Worm (Caenorhabditis elegans): ENCODE measurements around the gene srh-102.

srh-102 gene

DNA sequence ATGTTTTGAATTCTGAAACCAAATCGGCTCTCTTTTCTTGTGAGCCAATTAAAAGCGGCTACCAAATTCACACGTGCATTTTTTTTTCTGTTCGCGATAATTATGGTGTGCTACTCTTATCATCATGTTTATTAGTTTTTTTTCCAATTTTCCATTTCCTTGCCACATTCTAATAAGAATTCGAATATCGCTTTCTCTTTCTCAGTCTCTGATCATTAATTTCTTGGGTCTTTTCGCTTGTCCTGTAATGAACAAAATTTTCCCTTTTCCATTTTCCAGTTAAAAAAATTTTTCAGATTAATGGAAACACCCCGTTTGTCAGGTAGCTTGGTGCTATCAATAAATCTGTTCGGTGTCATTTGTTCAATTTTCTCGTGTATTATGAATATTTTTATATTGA is 6.2 kb upstream of the srh-102 start, which contains the start of gene srbc-26:
srbc-26 (plus strand) TSS at position 301 of the 400 bp plus-strand sequence.
- no peak for TF ChIP-seq ama-1 (optimal IDR thresholded peaks at IDR 0.05)
- no peak for TF ChIP-seq elt-1 (tag; optimal IDR thresholded peaks at IDR 0.05)
- no peak for TF ChIP-seq ceh-82 (tag; optimal IDR thresholded peaks at IDR 0.05)
- TF ChIP-seq ztf-11 (tag; optimal IDR thresholded peaks at IDR 0.05): no peak
- TF ChIP-seq fos-1 (tag; optimal IDR thresholded peaks at IDR 0.05): no peak
- TF ChIP-seq aly-2 (tag; optimal IDR thresholded peaks at IDR 0.05): no peak
- TF ChIP-seq nhr-237 (tag; optimal IDR thresholded peaks at IDR 0.05): no peak
- TF ChIP-seq tbx-2 (tag; optimal IDR thresholded peaks at IDR 0.05): no peak
- TF ChIP-seq nhr-11 (tag; optimal IDR thresholded peaks at IDR 0.05): no peak
- no peak for TF ChIP-seq pqm-1 (tag; optimal IDR thresholded peaks at IDR 0.05)
- no peak for TF ChIP-seq elt-3 (tag; optimal IDR thresholded peaks at IDR 0.05)
- no peak for TF ChIP-seq eor-1 (tag; optimal IDR thresholded peaks at IDR 0.05)
- no peak for TF ChIP-seq nhr-28 (tag; optimal IDR thresholded peaks at IDR 0.05)
- no peak for TF ChIP-seq ztf-4 (tag; optimal IDR thresholded peaks at IDR 0.05)
- TF ChIP-seq ceh-28 (tag; optimal IDR thresholded peaks at IDR 0.05): no peak
- TF ChIP-seq egl-27 (tag; optimal IDR thresholded peaks at IDR 0.05): no peak
- TF ChIP-seq nhr-77 (tag; optimal IDR thresholded peaks at IDR 0.05): no peak

DNA sequence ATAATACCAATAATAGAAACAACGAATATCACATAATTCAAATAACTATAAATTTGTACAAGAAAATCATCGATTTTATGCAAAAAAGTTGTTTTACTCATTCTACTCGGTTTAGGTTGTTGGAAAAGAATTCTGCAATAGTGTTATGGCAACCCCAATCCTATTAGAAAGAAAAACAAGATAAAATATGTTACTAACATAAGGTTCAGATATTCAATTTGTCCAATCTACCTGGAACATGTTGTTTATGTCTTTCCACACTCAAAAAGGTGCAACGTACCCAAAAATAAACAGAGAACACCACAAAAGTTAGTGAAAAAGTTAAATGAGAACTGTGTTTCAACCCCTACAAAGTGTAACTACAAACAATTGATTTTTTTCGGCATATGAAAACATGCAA is 5.5 kb upstream of the srh-102 start, which contains the start of gene srw-51:
srw-51 (minus strand) TSS at position 101 of the 400 bp plus-strand sequence.
- TF ChIP-seq nhr-23 (tag; optimal IDR thresholded peaks at IDR 0.05) (no peak), ceh-28 (tag; optimal IDR thresholded peaks at IDR 0.05) (no peak), nhr-237 (tag; optimal IDR thresholded peaks at IDR 0.05) (no peak), eor-1 (tag; optimal IDR thresholded peaks at IDR 0.05) (no peak), ceh-9 (tag; optimal IDR thresholded peaks at IDR 0.05) (no peak), ceh-82 (tag; optimal IDR thresholded peaks at IDR 0.05) (no peak)

DNA sequence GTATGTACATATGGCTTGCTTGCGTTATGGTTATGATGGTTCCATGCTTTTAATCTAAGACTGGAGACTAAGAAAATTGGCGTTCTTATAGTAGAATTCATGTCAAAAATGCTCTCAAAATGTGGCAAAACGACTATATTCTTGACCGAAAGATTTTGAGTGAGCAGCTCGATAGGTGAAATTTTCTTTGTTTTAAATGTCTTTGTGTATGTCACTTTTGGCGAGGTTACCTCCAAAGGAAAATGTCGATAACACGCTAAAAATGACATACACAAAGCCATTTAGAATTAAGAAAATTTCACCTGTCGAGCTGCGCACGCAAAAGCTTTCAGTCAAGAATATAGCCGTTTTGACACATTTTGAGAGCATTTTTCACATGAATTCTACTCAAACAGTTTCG is 2.1 kb upstream of the srh-102 start, which contains the start of gene srz-66:
srz-66 (minus strand) TSS at position 101 of the 400 bp plus-strand sequence.
- no peak for TF ChIP-seq nhr-77 (tag; optimal IDR thresholded peaks at IDR 0.05)
- TF ChIP-seq fos-1 (tag; optimal IDR thresholded peaks at IDR 0.05): no peak
- no peak for TF ChIP-seq jun-1 (tag; optimal IDR thresholded peaks at IDR 0.05)
- no peak for TF ChIP-seq ztf-11 (tag; optimal IDR thresholded peaks at IDR 0.05)
- no peak for TF ChIP-seq ceh-28 (tag; optimal IDR thresholded peaks at IDR 0.05)
- TF ChIP-seq ztf-4 (tag; optimal IDR thresholded peaks at IDR 0.05): no peak
- no peak for TF ChIP-seq ZK546.5 (tag; optimal IDR thresholded peaks at IDR 0.05)
- no peak for TF ChIP-seq R02D3.7 (tag; optimal IDR thresholded peaks at IDR 0.05)
- no peak for TF ChIP-seq ceh-82 (tag; optimal IDR thresholded peaks at IDR 0.05)
- no peak for TF ChIP-seq eor-1 (tag; optimal IDR thresholded peaks at IDR 0.05)
- no peak for TF ChIP-seq zag-1 (tag; optimal IDR thresholded peaks at IDR 0.05)
- TF ChIP-seq nhr-43 (tag; optimal IDR thresholded peaks at IDR 0.05; ENCODE audit: poor library complexity, severe bottlenecking): no peak
- no peak for TF ChIP-seq fkh-2 (tag; optimal IDR thresholded peaks at IDR 0.05)
- TF ChIP-seq ceh-16 (tag; optimal IDR thresholded peaks at IDR 0.05): no peak
- TF ChIP-seq elt-1 (tag; optimal IDR thresholded peaks at IDR 0.05): no peak
- TF ChIP-seq lin-15B (tag; optimal IDR thresholded peaks at IDR 0.05): no peak
- no peak for TF ChIP-seq nhr-237 (tag; optimal IDR thresholded peaks at IDR 0.05)
- no peak for TF ChIP-seq snpc-4 (tag; optimal IDR thresholded peaks at IDR 0.05)
- TF ChIP-seq nhr-67 (tag; optimal IDR thresholded peaks at IDR 0.05): no peak

DNA sequence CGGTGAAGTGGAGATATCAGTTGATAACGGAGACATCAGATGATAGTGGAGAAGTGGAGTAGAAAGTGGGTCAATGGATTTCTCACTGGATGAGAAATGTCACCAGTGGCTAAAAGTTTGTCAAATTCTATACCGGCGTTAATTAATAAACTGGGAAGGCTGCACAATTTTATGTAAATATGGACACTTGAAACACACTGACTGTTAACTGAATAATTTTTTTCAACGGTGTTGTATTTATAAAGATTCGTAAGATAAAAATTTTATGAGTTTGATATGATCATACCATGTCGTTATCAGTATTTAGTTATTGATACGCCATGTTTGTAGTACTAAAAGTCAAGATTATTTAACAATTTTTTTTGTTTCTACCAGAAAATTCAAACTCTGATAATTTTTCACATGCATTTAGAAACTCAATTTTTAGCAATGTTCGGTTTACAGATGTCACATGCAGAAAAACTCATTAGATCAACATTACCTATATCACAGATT is 5.8 kb downstream of the srh-102 start, which contains the start of gene F40D4.12:
F40D4.12 (plus strand) TSS at position 445 of the 495 bp plus-strand sequence.
- TF ChIP-seq nhr-25 (tag; optimal IDR thresholded peaks at IDR 0.05) (no peak), elt-2 (tag; optimal IDR thresholded peaks at IDR 0.05) (peak; percentile 64), unc-62 (GFP tag; optimal IDR thresholded peaks at IDR 0.05) (no peak), pqm-1 (tag; optimal IDR thresholded peaks at IDR 0.05) (peak; percentile 25)

DNA sequence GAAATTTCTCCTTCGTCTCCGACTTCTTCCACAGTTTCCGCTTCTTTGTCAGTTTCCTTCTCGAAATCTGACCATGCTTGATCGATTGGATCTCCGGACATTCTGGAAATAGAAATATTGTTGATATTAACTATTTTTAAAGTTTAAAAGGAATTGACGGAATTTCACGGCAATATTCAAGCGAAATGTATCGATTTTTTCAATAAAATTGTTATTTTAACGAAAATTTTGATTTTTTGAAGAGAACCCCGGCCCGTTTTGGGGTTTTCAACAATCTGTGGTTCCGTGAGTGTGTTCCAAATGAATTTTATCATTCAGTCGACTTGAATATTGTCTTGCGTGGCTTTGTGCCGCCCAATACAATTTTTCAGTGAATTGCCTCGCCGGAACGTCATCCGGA is 8.2 kb downstream of the srh-102 start, which contains the start of gene F40D4.13:
F40D4.13 (minus strand) TSS at position 101 of the 400 bp plus-strand sequence.
- TF ChIP-seq nhr-25 (tag; optimal IDR thresholded peaks at IDR 0.05) (no peak), fkh-10 (GFP tag; optimal IDR thresholded peaks at IDR 0.05) (no peak), lin-15B (tag; optimal IDR thresholded peaks at IDR 0.05) (no peak)

All from whole organism, L3 larva.